Worm (Caenorhabditis elegans): Measurements from ENCODE around the gene T12A7.6.

DNA sequence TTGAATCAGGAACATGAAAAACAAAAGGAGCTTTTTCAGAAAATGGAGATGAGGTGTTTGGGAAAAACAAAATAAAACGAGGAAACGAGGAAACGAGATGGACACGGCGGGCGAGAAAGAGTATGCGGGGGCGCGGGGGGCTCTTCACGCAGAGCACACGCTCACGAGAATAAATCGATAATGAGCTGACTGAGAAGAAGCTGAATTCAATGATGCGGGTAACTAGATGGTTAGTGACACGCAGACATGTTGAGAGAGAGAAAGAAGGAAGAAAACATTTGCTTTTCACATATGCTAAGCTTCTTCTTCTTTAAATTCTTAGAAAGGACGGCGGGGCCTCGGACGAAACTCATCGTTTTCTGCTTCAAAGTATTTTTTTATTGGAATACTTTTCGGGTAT, 16.5 kb downstream of the T12A7.6 start:
- TF ChIP-seq him-1 (tag; optimal IDR thresholded peaks at IDR 0.05) (peak; percentile 77), dao-5 (tag; optimal IDR thresholded peaks at IDR 0.05) (no peak), W03F9.2 (tag; optimal IDR thresholded peaks at IDR 0.05) (no peak)
